Worm (Caenorhabditis elegans): Measurements from ENCODE around the gene F40G9.18.

F40G9.18 gene

DNA sequence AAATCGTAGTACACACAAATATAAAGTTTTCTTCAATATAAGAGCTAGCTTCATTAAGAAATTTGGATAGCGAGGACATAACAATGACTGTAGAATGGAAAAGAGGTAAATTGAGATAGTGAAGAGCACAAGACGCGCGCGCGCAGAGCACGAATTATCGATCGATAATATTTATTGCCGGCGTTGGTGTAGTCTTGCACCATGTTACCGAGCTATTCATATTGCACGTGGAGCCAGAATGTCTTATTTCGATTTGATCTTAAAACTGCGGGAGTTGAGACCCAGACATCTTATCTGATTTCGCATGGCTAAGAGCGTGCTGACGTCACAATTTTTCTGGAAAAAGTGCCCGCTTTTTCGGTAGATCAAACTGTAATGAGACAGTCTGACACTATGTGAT is at the start of gene F40G9.18:
TSS of gene F40G9.18 (minus strand) at position 101 of the 400 bp plus-strand sequence.
- no peak for TF ChIP-seq ref-1 (GFP tag; conservative IDR thresholded peaks at IDR 0.05)
- TF ChIP-seq tab-1 (GFP tag; IDR thresholded peaks at IDR 0.05), result no peak
- no peak for TF ChIP-seq ztf-29 (GFP tag; IDR thresholded peaks at IDR 0.05)
- no peak for TF ChIP-seq cog-1 (tag; optimal IDR thresholded peaks at IDR 0.05)
- TF ChIP-seq T22C8.4 (GFP tag; IDR thresholded peaks at IDR 0.05), result no peak
- no peak for TF ChIP-seq med-1 (GFP tag; optimal IDR thresholded peaks at IDR 0.05; ENCODE audit: insufficient read depth)
- TF ChIP-seq ztf-23 (GFP tag; IDR thresholded peaks at IDR 0.05), result no peak
- TF ChIP-seq flt-1 (GFP tag; IDR thresholded peaks at IDR 0.05), result no peak
- no peak for TF ChIP-seq klf-2 (GFP tag; conservative IDR thresholded peaks at IDR 0.05)

DNA sequence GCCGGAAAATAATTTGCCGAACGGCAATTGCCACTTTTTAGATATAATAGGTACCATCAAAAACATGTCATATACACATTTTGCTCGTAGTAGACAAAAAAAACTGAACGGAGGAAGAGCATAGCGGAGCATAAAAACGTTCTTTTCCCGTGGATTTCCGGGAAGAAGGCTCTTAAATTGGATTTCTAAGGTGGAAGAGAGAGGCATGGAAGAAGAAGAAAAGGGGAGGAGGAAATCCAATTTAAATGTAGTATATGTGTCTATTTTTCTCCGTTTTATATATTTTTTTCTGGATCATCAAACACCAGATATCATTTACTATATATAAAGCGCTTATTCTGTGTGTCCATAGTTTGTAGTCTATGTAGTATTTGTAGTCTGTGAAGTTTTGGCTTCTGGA is 42.0 kb upstream of the F40G9.18 start:
- TF ChIP-seq flt-1 (GFP tag; IDR thresholded peaks at IDR 0.05), result no peak
- TF ChIP-seq tab-1 (GFP tag; IDR thresholded peaks at IDR 0.05), result no peak
- TF ChIP-seq ztf-29 (GFP tag; IDR thresholded peaks at IDR 0.05), result no peak
- no peak for TF ChIP-seq cog-1 (tag; optimal IDR thresholded peaks at IDR 0.05)
- no peak for TF ChIP-seq klf-2 (GFP tag; conservative IDR thresholded peaks at IDR 0.05)
- TF ChIP-seq ztf-23 (GFP tag; IDR thresholded peaks at IDR 0.05), result no peak
- TF ChIP-seq T22C8.4 (GFP tag; IDR thresholded peaks at IDR 0.05), result no peak
- TF ChIP-seq ref-1 (GFP tag; conservative IDR thresholded peaks at IDR 0.05), result no peak
- no peak for TF ChIP-seq med-1 (GFP tag; optimal IDR thresholded peaks at IDR 0.05; ENCODE audit: insufficient read depth)

DNA sequence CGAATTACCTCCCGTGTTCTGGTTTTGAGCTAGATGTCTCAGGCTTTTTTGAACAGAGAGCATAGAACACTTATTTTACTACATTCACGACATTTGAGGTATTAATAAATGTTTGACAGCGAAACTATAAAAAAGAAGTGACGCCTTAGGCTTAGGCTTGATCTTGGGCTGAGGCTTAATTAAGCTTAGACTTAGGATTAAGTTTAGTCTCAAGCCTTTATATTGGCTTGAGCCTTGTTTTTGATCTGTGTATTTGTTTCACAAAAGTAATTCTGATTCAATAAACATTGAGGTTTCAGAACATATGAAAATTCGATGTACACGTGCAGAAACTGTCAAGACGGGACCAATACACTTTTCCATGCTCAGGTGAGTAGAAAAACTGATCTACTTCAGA is 40.3 kb upstream of the F40G9.18 start, which contains the start of gene klp-20:
TSS of gene klp-20 (plus strand) at position 298 of the 397 bp plus-strand sequence.
- TF ChIP-seq flt-1 (GFP tag; IDR thresholded peaks at IDR 0.05) (no peak), ref-1 (GFP tag; conservative IDR thresholded peaks at IDR 0.05) (no peak), klf-2 (GFP tag; conservative IDR thresholded peaks at IDR 0.05) (no peak), tab-1 (GFP tag; IDR thresholded peaks at IDR 0.05) (no peak), med-1 (GFP tag; optimal IDR thresholded peaks at IDR 0.05; ENCODE audit: insufficient read depth) (no peak), ztf-23 (GFP tag; IDR thresholded peaks at IDR 0.05) (no peak), cog-1 (tag; optimal IDR thresholded peaks at IDR 0.05) (no peak), T22C8.4 (GFP tag; IDR thresholded peaks at IDR 0.05) (no peak), ztf-29 (GFP tag; IDR thresholded peaks at IDR 0.05) (no peak)

DNA sequence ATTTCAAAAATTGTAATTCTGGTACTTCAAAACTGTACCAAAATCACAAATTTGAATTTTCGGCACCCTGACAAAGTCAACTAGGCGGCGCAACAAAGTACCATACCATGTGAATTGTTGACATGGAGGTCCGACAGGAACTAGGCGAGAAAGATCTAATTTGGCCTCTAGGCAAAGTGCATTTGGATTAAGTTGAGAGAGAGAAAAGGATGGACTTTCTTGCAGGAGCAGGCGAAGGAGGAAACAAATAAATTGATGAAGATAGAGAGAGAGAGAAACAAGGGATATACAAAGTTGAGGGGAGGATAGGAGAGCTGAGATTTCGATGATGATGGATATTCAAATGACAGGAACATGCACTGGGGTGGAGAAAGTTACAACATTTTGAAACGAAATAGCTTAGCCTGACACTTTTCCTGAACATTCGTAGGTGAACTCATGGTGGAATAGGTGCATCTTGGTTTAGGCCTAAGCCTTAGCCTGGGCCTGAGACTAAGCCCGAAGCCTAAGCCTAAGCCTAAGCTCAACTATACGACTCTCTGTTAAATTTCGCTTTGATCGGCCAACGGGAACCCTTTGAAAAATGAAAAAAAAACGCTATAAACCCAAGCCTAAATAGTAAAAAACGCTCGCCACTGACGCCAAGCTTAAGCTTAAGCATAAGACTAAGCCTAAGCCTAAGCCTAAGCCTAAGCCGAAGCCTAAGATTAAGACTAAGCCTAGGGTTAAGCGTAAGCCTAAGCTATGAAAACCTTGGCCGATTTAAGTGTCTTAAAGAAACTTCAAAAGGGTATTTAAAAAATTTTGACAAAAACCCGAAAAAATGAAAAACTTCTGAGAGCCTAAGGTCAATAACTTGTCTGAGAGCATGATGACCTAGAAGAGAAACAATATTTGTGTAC is 39.7 kb upstream of the F40G9.18 start:
- no peak for TF ChIP-seq flt-1 (GFP tag; IDR thresholded peaks at IDR 0.05)
- no peak for TF ChIP-seq ref-1 (GFP tag; conservative IDR thresholded peaks at IDR 0.05)
- TF ChIP-seq tab-1 (GFP tag; IDR thresholded peaks at IDR 0.05), result no peak
- no peak for TF ChIP-seq T22C8.4 (GFP tag; IDR thresholded peaks at IDR 0.05)
- no peak for TF ChIP-seq ztf-23 (GFP tag; IDR thresholded peaks at IDR 0.05)
- no peak for TF ChIP-seq med-1 (GFP tag; optimal IDR thresholded peaks at IDR 0.05; ENCODE audit: insufficient read depth)
- no peak for TF ChIP-seq cog-1 (tag; optimal IDR thresholded peaks at IDR 0.05)
- no peak for TF ChIP-seq ztf-29 (GFP tag; IDR thresholded peaks at IDR 0.05)
- TF ChIP-seq klf-2 (GFP tag; conservative IDR thresholded peaks at IDR 0.05), result no peak

DNA sequence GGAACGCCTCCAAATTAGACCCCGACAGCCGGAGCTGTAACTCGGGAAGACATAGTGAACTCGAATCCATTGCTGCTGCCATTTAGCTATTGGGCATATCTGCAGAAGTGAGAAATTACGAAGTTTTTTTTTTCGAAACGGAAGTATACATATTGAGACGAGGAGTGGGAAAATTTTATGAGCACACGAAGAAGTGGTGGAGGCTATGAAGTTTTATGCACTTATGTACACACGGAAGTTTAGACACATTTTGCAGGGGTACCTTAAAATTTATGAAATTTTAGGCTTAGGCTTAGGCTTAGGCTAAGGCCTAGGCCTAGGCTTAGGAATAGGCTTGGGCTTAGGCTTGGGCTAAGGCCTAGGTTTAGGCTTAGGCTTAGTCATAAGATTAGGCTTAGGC is 37.6 kb upstream of the F40G9.18 start, which contains the start of gene W10C4.1:
TSS of gene W10C4.1 (minus strand) at position 101 of the 400 bp plus-strand sequence.
- TF ChIP-seq ztf-29 (GFP tag; IDR thresholded peaks at IDR 0.05) (no peak), T22C8.4 (GFP tag; IDR thresholded peaks at IDR 0.05) (no peak), ref-1 (GFP tag; conservative IDR thresholded peaks at IDR 0.05) (no peak), flt-1 (GFP tag; IDR thresholded peaks at IDR 0.05) (no peak), klf-2 (GFP tag; conservative IDR thresholded peaks at IDR 0.05) (no peak), tab-1 (GFP tag; IDR thresholded peaks at IDR 0.05) (no peak)

DNA sequence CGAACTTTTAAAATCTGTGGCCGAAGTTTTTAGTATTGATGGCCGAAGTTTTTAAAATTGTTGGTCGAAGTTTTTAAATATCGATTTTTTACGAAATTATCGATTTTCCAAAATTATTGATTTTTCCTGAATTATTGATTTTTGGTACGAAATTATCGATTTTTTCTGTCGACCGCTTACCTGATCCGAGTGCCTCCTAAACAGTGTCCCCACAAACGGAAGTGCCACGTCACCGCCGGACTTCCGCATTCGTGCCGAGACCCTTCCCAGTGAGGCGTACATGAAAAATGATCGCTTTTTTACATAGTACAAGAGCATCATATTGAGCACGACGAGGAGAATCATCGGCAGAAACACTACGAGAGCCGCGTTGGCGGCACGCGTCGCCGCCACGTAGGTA is 34.6 kb upstream of the F40G9.18 start:
- TF ChIP-seq T22C8.4 (GFP tag; IDR thresholded peaks at IDR 0.05) (peak; percentile 95), ztf-29 (GFP tag; IDR thresholded peaks at IDR 0.05) (no peak)

DNA sequence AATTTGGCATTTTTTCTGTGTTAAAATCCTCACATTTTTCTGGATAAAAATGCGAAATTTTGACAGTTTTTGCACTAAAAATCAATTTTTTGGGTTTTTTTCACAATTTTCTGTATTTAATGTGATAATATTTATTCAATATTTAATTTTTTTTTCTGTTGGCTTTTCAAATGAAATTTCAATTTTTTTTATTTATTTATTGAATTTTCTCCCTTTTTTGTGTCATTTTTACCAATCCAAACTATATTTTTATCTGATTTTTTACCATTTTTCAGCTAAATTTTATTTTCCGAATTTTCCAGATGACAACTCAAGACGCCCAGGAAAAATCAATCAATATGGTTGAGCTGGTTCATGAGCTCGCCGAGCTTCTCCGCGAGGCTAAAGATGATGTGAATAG is 24.8 kb upstream of the F40G9.18 start, which contains the start of gene F40G9.17:
TSS of gene F40G9.17 (plus strand) at position 301 of the 400 bp plus-strand sequence.
- no peak for TF ChIP-seq cog-1 (tag; optimal IDR thresholded peaks at IDR 0.05)

DNA sequence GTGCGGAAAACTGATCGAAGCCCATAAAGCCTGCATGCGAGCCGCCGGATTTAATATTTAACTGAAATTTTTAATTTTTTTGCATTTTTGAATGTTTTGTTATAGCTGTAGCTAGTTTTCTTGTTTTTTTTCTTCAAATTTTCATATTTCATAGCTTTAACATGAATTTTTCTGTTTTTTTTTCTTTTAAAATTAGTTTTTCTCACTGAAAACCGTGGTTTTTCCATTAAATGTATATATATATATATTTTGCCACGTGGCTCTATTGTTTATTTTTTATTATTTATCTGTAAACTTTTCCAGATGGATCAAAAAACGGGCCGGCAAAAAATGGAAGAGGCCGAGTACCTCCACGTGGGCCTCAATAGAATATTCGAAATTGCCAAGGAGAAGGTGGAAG is 22.4 kb upstream of the F40G9.18 start, which contains the start of gene sec-20:
TSS of gene sec-20 (plus strand) at position 301 of the 400 bp plus-strand sequence.
- TF ChIP-seq ztf-23 (GFP tag; IDR thresholded peaks at IDR 0.05), result no peak
- TF ChIP-seq tab-1 (GFP tag; IDR thresholded peaks at IDR 0.05), result no peak
- TF ChIP-seq ref-1 (GFP tag; conservative IDR thresholded peaks at IDR 0.05), result no peak
- no peak for TF ChIP-seq med-1 (GFP tag; optimal IDR thresholded peaks at IDR 0.05; ENCODE audit: insufficient read depth)
- no peak for TF ChIP-seq klf-2 (GFP tag; conservative IDR thresholded peaks at IDR 0.05)
- TF ChIP-seq cog-1 (tag; optimal IDR thresholded peaks at IDR 0.05), result no peak

DNA sequence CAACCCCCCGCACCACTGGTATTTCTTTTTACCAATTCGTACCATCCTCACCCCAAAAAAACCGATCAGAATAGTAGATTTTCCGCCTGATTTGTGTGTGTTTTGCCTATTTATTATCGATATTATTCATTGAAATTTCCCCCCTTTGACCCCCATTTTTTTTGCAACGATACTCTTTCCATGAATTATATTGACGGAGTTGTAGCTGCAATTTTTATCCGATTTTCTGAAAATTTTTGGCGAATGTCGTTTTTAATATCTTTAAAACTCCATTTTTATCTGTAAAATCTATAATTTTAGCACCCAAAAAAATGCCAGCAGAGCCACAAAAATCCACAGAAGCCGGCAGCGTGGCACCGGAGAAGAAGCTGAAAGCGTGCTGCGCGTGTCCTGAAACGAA is 21.3 kb upstream of the F40G9.18 start, which contains the start of gene cox-17:
TSS of gene cox-17 (plus strand) at position 301 of the 400 bp plus-strand sequence.
- no peak for TF ChIP-seq cog-1 (tag; optimal IDR thresholded peaks at IDR 0.05)
- no peak for TF ChIP-seq ztf-29 (GFP tag; IDR thresholded peaks at IDR 0.05)
- TF ChIP-seq ref-1 (GFP tag; conservative IDR thresholded peaks at IDR 0.05), result no peak
- no peak for TF ChIP-seq tab-1 (GFP tag; IDR thresholded peaks at IDR 0.05)
- TF ChIP-seq med-1 (GFP tag; optimal IDR thresholded peaks at IDR 0.05; ENCODE audit: insufficient read depth), result no peak
- no peak for TF ChIP-seq flt-1 (GFP tag; IDR thresholded peaks at IDR 0.05)
- TF ChIP-seq T22C8.4 (GFP tag; IDR thresholded peaks at IDR 0.05), result no peak
- TF ChIP-seq ztf-23 (GFP tag; IDR thresholded peaks at IDR 0.05), result no peak
- TF ChIP-seq klf-2 (GFP tag; conservative IDR thresholded peaks at IDR 0.05), result no peak

DNA sequence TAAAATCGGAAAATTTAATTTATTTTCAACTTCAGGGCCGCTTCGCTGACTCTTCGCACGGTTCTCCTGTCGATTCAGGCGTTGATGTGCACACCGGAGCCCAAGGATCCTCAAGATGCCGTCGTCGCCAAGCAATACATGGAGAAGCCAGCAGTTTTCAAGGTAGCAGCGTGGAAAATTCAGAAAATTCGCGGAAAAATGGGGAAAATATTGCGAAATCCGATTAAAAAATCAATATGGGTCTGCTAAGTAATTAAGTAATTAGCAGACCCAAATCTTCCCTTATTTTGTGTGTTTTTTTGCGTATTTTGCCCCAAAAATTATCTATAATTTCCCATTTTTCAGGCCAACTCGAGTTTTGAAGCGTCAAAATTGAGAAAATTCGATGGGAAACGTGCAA is 19.9 kb upstream of the F40G9.18 start:
- TF ChIP-seq klf-2 (GFP tag; conservative IDR thresholded peaks at IDR 0.05), result no peak

Measured in whole organism, midembryonic.